Worm (Caenorhabditis elegans) whole organism, L2 larva: ENCODE measurements around the gene F48D6.4.

Experiments
- C34F6.9 ChIP-seq: fragments of 150-350 bp; optimal IDR thresholded peaks from 2 replicates; lab custom pipeline; 2014; ENCODE audit warnings: missing biosample characterization, missing genetic modification characterization
- F13H6.1 ChIP-seq: sonication (generic microtip); optimal IDR thresholded peaks from 2 replicates; lab custom pipeline; 2016; ENCODE audit warnings: missing genetic modification characterization, missing compliant biosample characterization
- R02D3.7 ChIP-seq: fragments of 150-350 bp; optimal IDR thresholded peaks from 2 replicates; lab custom pipeline; 2014; ENCODE audit warnings: missing biosample characterization, missing genetic modification characterization
- Y55F3AM.14 ChIP-seq: fragments of 200-800 bp; sonication (Bioruptor generic); optimal IDR thresholded peaks from 2 replicates; lab custom pipeline; 2018; ENCODE audit warnings: mild to moderate bottlenecking, missing genetic modification characterization, missing compliant biosample characterization
- alr-1 ChIP-seq: fragments of 150-350 bp; optimal IDR thresholded peaks from 2 replicates; lab custom pipeline; 2014; ENCODE audit warnings: missing biosample characterization, missing genetic modification characterization
- aly-2 ChIP-seq: fragments of 150-350 bp; optimal IDR thresholded peaks from 2 replicates; lab custom pipeline; 2014; ENCODE audit warnings: missing biosample characterization, missing genetic modification characterization
- ama-1 ChIP-seq: fragments of 150-350 bp; optimal IDR thresholded peaks from 2 replicates; lab custom pipeline; 2018; ENCODE audit warnings: inconsistent platforms
- blmp-1 ChIP-seq: sonication (generic microtip); optimal IDR thresholded peaks from 2 replicates; lab custom pipeline; 2017; ENCODE audit warnings: missing genetic modification characterization, mild to moderate bottlenecking, missing compliant biosample characterization, antibody characterized with exemption, moderate library complexity; ENCODE audit not compliant: insufficient read depth
- ceh-16 ChIP-seq: fragments of 150-350 bp; optimal IDR thresholded peaks from 2 replicates; lab custom pipeline; 2014; ENCODE audit warnings: missing biosample characterization, missing genetic modification characterization
- ceh-82 ChIP-seq: fragments of 150-350 bp; optimal IDR thresholded peaks from 2 replicates; lab custom pipeline; 2014; ENCODE audit warnings: missing biosample characterization, missing genetic modification characterization
- crh-2 ChIP-seq: sonication (generic microtip); optimal IDR thresholded peaks from 2 replicates; lab custom pipeline; 2017; ENCODE audit warnings: missing biosample characterization, missing genetic modification characterization
- dmd-4 ChIP-seq: sonication (generic microtip); optimal IDR thresholded peaks from 2 replicates; lab custom pipeline; 2017; ENCODE audit warnings: missing biosample characterization, missing genetic modification characterization
- egl-27 ChIP-seq: sonication (generic microtip); optimal IDR thresholded peaks from 3 replicates; lab custom pipeline; 2017; ENCODE audit warnings: missing biosample characterization, missing genetic modification reagents, missing genetic modification characterization
- elt-1 ChIP-seq: fragments of 150-350 bp; optimal IDR thresholded peaks from 2 replicates; lab custom pipeline; 2014; ENCODE audit warnings: missing biosample characterization, missing genetic modification characterization
- elt-3 ChIP-seq: sonication (generic microtip); optimal IDR thresholded peaks from 2 replicates; lab custom pipeline; 2017; ENCODE audit warnings: missing biosample characterization, missing genetic modification characterization
- fos-1 ChIP-seq: fragments of 150-350 bp; optimal IDR thresholded peaks from 2 replicates; lab custom pipeline; 2014; ENCODE audit warnings: missing biosample characterization, missing genetic modification characterization
- gmeb-1 ChIP-seq: fragments of 150-350 bp; optimal IDR thresholded peaks from 2 replicates; lab custom pipeline; 2014; ENCODE audit warnings: missing biosample characterization, missing genetic modification characterization
- lin-11 ChIP-seq: fragments of 150-350 bp; sonication (generic microtip); optimal IDR thresholded peaks from 2 replicates; lab custom pipeline; 2014; ENCODE audit warnings: missing biosample characterization, missing genetic modification characterization, inconsistent platforms, mixed read lengths
- lin-13 ChIP-seq: fragments of 150-350 bp; optimal IDR thresholded peaks from 2 replicates; lab custom pipeline; 2014; ENCODE audit warnings: missing biosample characterization, missing genetic modification reagents, missing genetic modification characterization
- lin-39 ChIP-seq: fragments of 150-350 bp; optimal IDR thresholded peaks from 2 replicates; lab custom pipeline; 2014; ENCODE audit warnings: missing biosample characterization, missing genetic modification reagents, missing genetic modification characterization
- lsy-2 ChIP-seq, 2 experiments: fragments of 150-350 bp in 1 of 2; sonication (generic microtip) in 1 of 2; optimal IDR thresholded peaks; 2 replicates each; lab custom pipeline; 2014 to 2017; ENCODE audit warnings: missing biosample characterization in 2 of 2, missing genetic modification characterization in 2 of 2
- mab-5 ChIP-seq: fragments of 150-350 bp; optimal IDR thresholded peaks from 2 replicates; lab custom pipeline; 2014; ENCODE audit warnings: missing biosample characterization, missing genetic modification characterization
- mbf-1 ChIP-seq: sonication (generic microtip); optimal IDR thresholded peaks from 2 replicates; lab custom pipeline; 2017; ENCODE audit warnings: missing biosample characterization, missing genetic modification characterization
- mdl-1 ChIP-seq, 2 experiments: fragments of 150-350 bp in 1 of 2; sonication (generic microtip) in 1 of 2; optimal IDR thresholded peaks; 2 replicates each; lab custom pipeline; 2017; ENCODE audit warnings: missing biosample characterization in 2 of 2, missing genetic modification characterization in 2 of 2
- nhr-10 ChIP-seq: sonication (generic microtip); optimal IDR thresholded peaks from 2 replicates; lab custom pipeline; 2017; ENCODE audit warnings: missing biosample characterization, missing genetic modification characterization
- nhr-11 ChIP-seq: fragments of 150-350 bp; optimal IDR thresholded peaks from 2 replicates; lab custom pipeline; 2014; ENCODE audit warnings: missing biosample characterization, missing genetic modification characterization
- nhr-12 ChIP-seq: fragments of 150-350 bp; optimal IDR thresholded peaks from 2 replicates; lab custom pipeline; 2014; ENCODE audit warnings: missing biosample characterization, missing genetic modification characterization
- nhr-129 ChIP-seq: fragments of 150-350 bp; optimal IDR thresholded peaks from 2 replicates; lab custom pipeline; 2014; ENCODE audit warnings: missing biosample characterization, missing genetic modification characterization
- nhr-21 ChIP-seq: fragments of 150-350 bp; optimal IDR thresholded peaks from 2 replicates; lab custom pipeline; 2014; ENCODE audit warnings: missing biosample characterization, missing genetic modification characterization
- nhr-23 ChIP-seq: fragments of 150-350 bp; optimal IDR thresholded peaks from 2 replicates; lab custom pipeline; 2014; ENCODE audit warnings: missing biosample characterization, missing genetic modification reagents, missing genetic modification characterization
- nhr-237 ChIP-seq: fragments of 150-350 bp; optimal IDR thresholded peaks from 2 replicates; lab custom pipeline; 2014; ENCODE audit warnings: missing biosample characterization, missing genetic modification characterization
- nhr-25 ChIP-seq: fragments of 150-350 bp; sonication (generic microtip); optimal IDR thresholded peaks from 3 replicates; lab custom pipeline; 2014; ENCODE audit warnings: missing biosample characterization, missing genetic modification characterization
- nhr-6 ChIP-seq: fragments of 150-350 bp; optimal IDR thresholded peaks from 2 replicates; lab custom pipeline; 2014; ENCODE audit warnings: missing biosample characterization, missing genetic modification characterization
- nhr-77 ChIP-seq: fragments of 150-350 bp; optimal IDR thresholded peaks from 2 replicates; lab custom pipeline; 2014; ENCODE audit warnings: missing biosample characterization, missing genetic modification characterization
- peb-1 ChIP-seq: fragments of 150-350 bp; optimal IDR thresholded peaks from 2 replicates; lab custom pipeline; 2014; ENCODE audit warnings: missing biosample characterization, missing genetic modification characterization
- sem-4 ChIP-seq: fragments of 150-350 bp; optimal IDR thresholded peaks from 2 replicates; lab custom pipeline; 2014; ENCODE audit warnings: missing biosample characterization, missing genetic modification reagents, missing genetic modification characterization
- skn-1 ChIP-seq: sonication (generic microtip); optimal IDR thresholded peaks from 2 replicates; lab custom pipeline; 2017; ENCODE audit warnings: missing biosample characterization, missing genetic modification characterization
- sma-3 ChIP-seq: sonication (generic microtip); optimal IDR thresholded peaks from 2 replicates; lab custom pipeline; 2016; ENCODE audit warnings: missing genetic modification reagents, missing genetic modification characterization, missing compliant biosample characterization
- sma-9 ChIP-seq, 2 experiments: fragments of 150-350 bp in 1 of 2; sonication (generic microtip) in 1 of 2; optimal IDR thresholded peaks; 2 replicates each; lab custom pipeline; 2014 to 2016; ENCODE audit warnings: missing genetic modification characterization in 2 of 2, mild to moderate bottlenecking in 1 of 2, missing biosample characterization in 1 of 2, missing compliant biosample characterization in 1 of 2, missing genetic modification reagents in 1 of 2, moderate library complexity in 1 of 2
- snpc-4 ChIP-seq: fragments of 150-350 bp; optimal IDR thresholded peaks from 2 replicates; lab custom pipeline; 2014; ENCODE audit warnings: missing biosample characterization, missing genetic modification characterization
- unc-39 ChIP-seq: fragments of 150-350 bp; optimal IDR thresholded peaks from 2 replicates; lab custom pipeline; 2014; ENCODE audit warnings: missing biosample characterization, missing genetic modification characterization
- unc-55 ChIP-seq: fragments of 150-350 bp; sonication (generic microtip); optimal IDR thresholded peaks from 3 replicates; lab custom pipeline; 2014; ENCODE audit warnings: missing biosample characterization, missing genetic modification reagents, missing genetic modification characterization
- unc-62 ChIP-seq: fragments of 150-350 bp; optimal IDR thresholded peaks from 2 replicates; lab custom pipeline; 2014; ENCODE audit warnings: missing biosample characterization, missing genetic modification reagents, missing genetic modification characterization
- zag-1 ChIP-seq: fragments of 150-350 bp; optimal IDR thresholded peaks from 2 replicates; lab custom pipeline; 2014; ENCODE audit warnings: missing biosample characterization, missing genetic modification characterization
- ztf-1 ChIP-seq: fragments of 200-800 bp; sonication (Bioruptor generic); conservative IDR thresholded peaks from 2 replicates; pipeline ENCODE4 v1.3.6; 2022; ENCODE audit warnings: missing genetic modification characterization, missing compliant biosample characterization
- ztf-11 ChIP-seq: sonication (generic microtip); optimal IDR thresholded peaks from 2 replicates; lab custom pipeline; 2017; ENCODE audit warnings: missing biosample characterization, missing genetic modification characterization
- ztf-4 ChIP-seq: fragments of 150-350 bp; optimal IDR thresholded peaks from 2 replicates; lab custom pipeline; 2014; ENCODE audit warnings: missing biosample characterization, missing genetic modification characterization

Gene F48D6.4

DNA sequence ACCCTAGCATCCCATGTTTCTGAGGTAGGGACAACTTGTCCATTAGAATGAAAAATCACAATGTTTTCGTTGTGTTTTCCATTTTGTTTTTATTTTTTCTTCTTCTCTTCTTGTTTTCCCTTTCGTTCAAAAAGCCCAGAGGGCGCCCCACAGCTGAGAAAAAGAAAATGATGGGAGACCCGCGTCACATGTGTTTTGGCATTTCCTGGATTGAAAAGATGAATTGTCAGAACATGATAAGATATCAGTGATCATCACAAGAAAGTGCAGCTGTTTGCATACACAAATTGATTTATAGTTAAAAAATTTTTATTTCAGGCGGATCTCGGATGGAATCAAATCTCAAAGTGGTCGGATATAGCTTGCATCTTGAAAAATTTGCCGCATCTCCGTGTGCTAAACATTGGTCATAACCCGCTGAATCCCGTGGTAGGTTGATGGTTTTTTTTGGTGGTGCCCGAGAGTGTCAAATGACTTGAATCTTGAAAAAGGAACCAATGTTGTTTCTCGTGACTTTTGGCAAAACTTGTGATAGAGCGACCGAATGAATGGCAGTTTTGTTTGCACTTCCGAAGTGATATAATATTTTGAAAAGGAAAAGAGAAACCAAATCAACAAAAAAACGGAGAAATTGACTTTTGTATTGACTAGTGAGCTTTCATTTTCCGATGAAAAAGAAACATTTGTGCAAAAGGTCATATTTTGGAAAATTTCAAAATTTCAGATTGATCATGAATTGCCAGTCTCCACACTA, 19.3 kb upstream of the F48D6.4 start:
- no peak for TF ChIP-seq ceh-82
- TF ChIP-seq nhr-129: peak; percentile 53
- TF ChIP-seq crh-2 (tag; lab: Kevin White, UChicago): no peak
- TF ChIP-seq nhr-11: no peak
- TF ChIP-seq nhr-25 (tag; lab: Kevin White, UChicago): no peak
- TF ChIP-seq Y55F3AM.14 (GFP tag; lab: Kevin White, UChicago): no peak
- peak in 1 of 2 experiments; percentile 5 for TF ChIP-seq lsy-2 (tag; optimal IDR thresholded peaks at IDR 0.05; lab: Kevin White, UChicago)
- no peak for TF ChIP-seq alr-1 (tag; lab: Kevin White, UChicago)
- TF ChIP-seq nhr-237 (tag; lab: Kevin White, UChicago): no peak
- no peak for TF ChIP-seq mbf-1 (tag; lab: Kevin White, UChicago)
- TF ChIP-seq fos-1 (tag; lab: Kevin White, UChicago): no peak
- no peak for TF ChIP-seq lin-39 (tag; lab: Kevin White, UChicago)
- TF ChIP-seq nhr-23 (tag; lab: Kevin White, UChicago): no peak
- no peak for TF ChIP-seq sma-3 (GFP tag; lab: Kevin White, UChicago)
- TF ChIP-seq sma-9 (GFP tag; optimal IDR thresholded peaks at IDR 0.05; lab: Kevin White, UChicago): peak; percentile 35
- no peak for TF ChIP-seq sma-9 (tag; optimal IDR thresholded peaks at IDR 0.05; lab: Kevin White, UChicago)
- TF ChIP-seq egl-27 (tag; lab: Kevin White, UChicago): no peak
- TF ChIP-seq nhr-12 (tag; lab: Kevin White, UChicago): no peak
- no peak for TF ChIP-seq ztf-11 (tag; lab: Kevin White, UChicago)
- TF ChIP-seq ztf-4 (tag; lab: Kevin White, UChicago): no peak
- TF ChIP-seq, all 48 proteins: peak for 3

DNA sequence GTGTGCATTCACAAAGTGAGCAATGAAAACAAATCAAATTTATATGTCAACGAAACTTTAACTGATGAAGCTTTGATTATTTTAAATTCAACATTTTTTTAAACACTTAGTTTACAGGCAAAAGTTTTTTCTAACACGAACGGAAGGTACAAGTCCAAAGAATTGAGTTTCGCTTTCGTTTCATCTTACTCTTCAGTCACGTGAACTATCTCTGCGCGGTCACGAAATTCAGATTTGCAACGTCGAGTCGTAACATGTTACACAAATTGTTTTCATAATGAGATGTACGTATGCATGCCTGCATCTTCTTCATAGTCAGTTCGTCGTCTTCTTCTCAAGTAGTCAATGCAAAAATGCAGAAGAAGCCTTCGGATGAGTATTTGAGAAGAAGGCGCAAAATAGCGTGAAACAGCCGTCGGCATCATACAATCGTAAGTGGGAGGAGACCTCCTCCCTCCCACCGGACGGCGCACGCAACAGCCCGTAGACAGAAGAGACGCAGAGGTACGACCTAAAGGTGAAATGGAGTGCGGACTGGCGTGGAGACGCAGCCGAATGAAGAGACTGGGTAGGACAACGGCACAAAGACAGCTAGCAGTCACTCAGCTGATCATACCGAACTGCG, 18.4 kb upstream of the F48D6.4 start, which contains the start of gene coel-1:
Gene coel-1, plus strand, starts transcription at position 381 of the 625 bp plus-strand sequence.
- TF ChIP-seq Y55F3AM.14 (GFP tag; lab: Kevin White, UChicago): no peak
- TF ChIP-seq nhr-6 (tag; lab: Kevin White, UChicago): no peak
- TF ChIP-seq unc-62: no peak
- TF ChIP-seq lsy-2 (tag; optimal IDR thresholded peaks at IDR 0.05; lab: Kevin White, UChicago): peak in 1 of 2 experiments; percentile 10
- TF ChIP-seq C34F6.9 (tag; lab: Kevin White, UChicago): peak; percentile 67
- TF ChIP-seq nhr-25 (tag; lab: Kevin White, UChicago): peak; percentile 64
- TF ChIP-seq sma-3 (GFP tag; lab: Kevin White, UChicago): peak; percentile 24
- TF ChIP-seq ceh-82: no peak
- peak; percentile 43 for TF ChIP-seq fos-1 (tag; lab: Kevin White, UChicago)
- peak; percentile 70 for TF ChIP-seq F13H6.1
- no peak for TF ChIP-seq lin-11
- no peak for TF ChIP-seq snpc-4 (tag; lab: Kevin White, UChicago)
- TF ChIP-seq unc-39 (tag; lab: Kevin White, UChicago): no peak
- TF ChIP-seq crh-2 (tag; lab: Kevin White, UChicago): peak; percentile 30
- no peak for TF ChIP-seq lin-13 (GFP tag; lab: Kevin White, UChicago)
- TF ChIP-seq nhr-237 (tag; lab: Kevin White, UChicago): no peak
- TF ChIP-seq gmeb-1 (tag; lab: Kevin White, UChicago): no peak
- no peak for TF ChIP-seq elt-1
- TF ChIP-seq dmd-4 (tag; lab: Kevin White, UChicago): no peak
- no peak for TF ChIP-seq ztf-1 (GFP tag; lab: Robert Waterston, UW)
- no peak for TF ChIP-seq ztf-4 (tag; lab: Kevin White, UChicago)
- peak; percentile 57 for TF ChIP-seq blmp-1 (tag; lab: Kevin White, UChicago)
- peak; percentile 29 for TF ChIP-seq sem-4
- no peak for TF ChIP-seq aly-2 (tag; lab: Kevin White, UChicago)
- no peak for TF ChIP-seq mab-5 (tag; lab: Kevin White, UChicago)
- no peak for TF ChIP-seq zag-1
- no peak for TF ChIP-seq mdl-1 (tag; optimal IDR thresholded peaks at IDR 0.05; lab: Kevin White, UChicago)
- no peak for TF ChIP-seq ceh-16 (tag; lab: Kevin White, UChicago)
- no peak for TF ChIP-seq nhr-10 (tag; lab: Kevin White, UChicago)
- peak; percentile 82 for TF ChIP-seq nhr-129
- TF ChIP-seq nhr-21 (tag; lab: Kevin White, UChicago): no peak
- TF ChIP-seq nhr-12 (tag; lab: Kevin White, UChicago): no peak
- no peak for TF ChIP-seq alr-1 (tag; lab: Kevin White, UChicago)
- TF ChIP-seq lin-39 (tag; lab: Kevin White, UChicago): no peak
- TF ChIP-seq peb-1 (tag; lab: Kevin White, UChicago): no peak
- no peak for TF ChIP-seq nhr-11
- no peak for TF ChIP-seq ztf-11 (tag; lab: Kevin White, UChicago)
- no peak for TF ChIP-seq R02D3.7 (tag; lab: Kevin White, UChicago)
- TF ChIP-seq unc-55: peak; percentile 62
- no peak for TF ChIP-seq nhr-23 (tag; lab: Kevin White, UChicago)
- TF ChIP-seq egl-27 (tag; lab: Kevin White, UChicago): no peak
- no peak for TF ChIP-seq skn-1 (tag; lab: Kevin White, UChicago)
- TF ChIP-seq nhr-77: no peak
- TF ChIP-seq ama-1: peak; percentile 4
- TF ChIP-seq elt-3 (tag; lab: Kevin White, UChicago): no peak
